Fruit fly (Drosophila melanogaster) whole organism, prepupa: ENCODE measurements around the gene CG13894.

Source experiments
- Blimp-1 ChIP-seq: fragments of 200-800 bp; sonication (Bioruptor generic); optimal IDR thresholded peaks from 3 replicates; lab custom pipeline; 2017; ENCODE audit warnings: missing biosample characterization, missing genetic modification characterization, mild to moderate bottlenecking, moderate library complexity, missing genetic modification reagents
- CG1621 ChIP-seq: fragments of 200-800 bp; sonication (Bioruptor generic); optimal IDR thresholded peaks from 3 replicates; lab custom pipeline; 2018; ENCODE audit warnings: missing biosample characterization, mild to moderate bottlenecking, missing genetic modification characterization
- CG34406 ChIP-seq: fragments of 200-800 bp; sonication (Bioruptor generic); optimal IDR thresholded peaks from 3 replicates; lab custom pipeline; 2016; ENCODE audit warnings: missing biosample characterization, missing genetic modification characterization
- CG4318 ChIP-seq: fragments of 200-800 bp; sonication (Bioruptor generic); optimal IDR thresholded peaks from 3 replicates; lab custom pipeline; 2017; ENCODE audit warnings: missing biosample characterization, mild to moderate bottlenecking, missing genetic modification characterization
- Ets21C ChIP-seq: fragments of 200-800 bp; sonication (Bioruptor generic); optimal IDR thresholded peaks from 3 replicates; lab custom pipeline; 2016; ENCODE audit warnings: missing biosample characterization, missing genetic modification characterization
- Gug ChIP-seq: fragments of 200-800 bp; sonication (Bioruptor generic); IDR thresholded peaks from 2 replicates; pipeline ENCODE4 v1.3.6; 2022; ENCODE audit warnings: missing biosample characterization, missing genetic modification characterization
- eg ChIP-seq: fragments of 200-800 bp; sonication (Bioruptor generic); IDR thresholded peaks from 3 replicates; pipeline ENCODE4 v1.3.6; 2022; ENCODE audit warnings: missing biosample characterization, missing genetic modification characterization

dm6 chr3L:673324-673723 lies 25.6 kb downstream of the CG13894 start:
- TF ChIP-seq Blimp-1 (GFP tag; lab: Kevin White, UChicago) (no peak), CG34406 (GFP tag; lab: Kevin White, UChicago) (no peak), Gug (GFP tag; lab: Robert Waterston, UW) (no peak), Ets21C (GFP tag; lab: Kevin White, UChicago) (no peak), CG1621 (no peak), CG4318 (no peak), eg (GFP tag; lab: Robert Waterston, UW) (no peak)
